Worm (Caenorhabditis elegans) whole organism, L2 larva: ENCODE measurements around the gene C14C10.10.

Experiments
- R02D3.7 ChIP-seq: fragments of 150-350 bp; optimal IDR thresholded peaks from 2 replicates; lab custom pipeline; 2014; ENCODE audit warnings: missing biosample characterization, missing genetic modification characterization
- ama-1 ChIP-seq: fragments of 150-350 bp; optimal IDR thresholded peaks from 2 replicates; lab custom pipeline; 2018; ENCODE audit warnings: inconsistent platforms
- elt-3 ChIP-seq: sonication (generic microtip); optimal IDR thresholded peaks from 2 replicates; lab custom pipeline; 2017; ENCODE audit warnings: missing biosample characterization, missing genetic modification characterization
- mdl-1 ChIP-seq, 2 experiments: fragments of 150-350 bp in 1 of 2; sonication (generic microtip) in 1 of 2; optimal IDR thresholded peaks; 2 replicates each; lab custom pipeline; 2017; ENCODE audit warnings: missing biosample characterization in 2 of 2, missing genetic modification characterization in 2 of 2
- nhr-10 ChIP-seq: sonication (generic microtip); optimal IDR thresholded peaks from 2 replicates; lab custom pipeline; 2017; ENCODE audit warnings: missing biosample characterization, missing genetic modification characterization
- nhr-11 ChIP-seq: fragments of 150-350 bp; optimal IDR thresholded peaks from 2 replicates; lab custom pipeline; 2014; ENCODE audit warnings: missing biosample characterization, missing genetic modification characterization
- nhr-237 ChIP-seq: fragments of 150-350 bp; optimal IDR thresholded peaks from 2 replicates; lab custom pipeline; 2014; ENCODE audit warnings: missing biosample characterization, missing genetic modification characterization
- ztf-1 ChIP-seq: fragments of 200-800 bp; sonication (Bioruptor generic); conservative IDR thresholded peaks from 2 replicates; pipeline ENCODE4 v1.3.6; 2022; ENCODE audit warnings: missing genetic modification characterization, missing compliant biosample characterization
- ztf-4 ChIP-seq: fragments of 150-350 bp; optimal IDR thresholded peaks from 2 replicates; lab custom pipeline; 2014; ENCODE audit warnings: missing biosample characterization, missing genetic modification characterization

DNA sequence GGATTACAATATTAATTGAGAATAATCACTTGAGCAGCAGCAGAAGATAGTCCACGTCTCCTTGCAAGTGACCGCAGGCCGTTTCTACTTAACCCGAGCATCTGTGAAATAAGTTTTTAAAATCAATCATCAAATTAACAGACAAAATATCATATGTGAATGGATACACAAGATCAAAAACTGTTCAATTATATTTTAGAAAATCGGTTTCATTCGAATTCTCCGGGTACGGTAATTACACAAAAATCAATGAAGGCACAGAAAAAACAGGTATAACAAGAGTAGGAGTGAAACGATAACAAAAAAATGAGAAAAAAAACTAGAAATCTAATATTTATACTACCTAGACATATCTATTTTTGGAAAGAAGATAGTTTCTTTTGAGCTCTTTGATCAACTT lies 2.7 kb downstream of the C14C10.10 start, which contains the start of gene mma-1:
- TF ChIP-seq nhr-237 (tag; lab: Kevin White, UChicago) (no peak), elt-3 (no peak), ama-1 (lab: Kevin White, UChicago) (no peak), ztf-1 (GFP tag; lab: Robert Waterston, UW) (no peak), nhr-11 (tag; lab: Kevin White, UChicago) (no peak), mdl-1 (tag; optimal IDR thresholded peaks at IDR 0.05; lab: Kevin White, UChicago) (no peak), nhr-10 (no peak), R02D3.7 (tag; lab: Kevin White, UChicago) (no peak), ztf-4 (no peak)
